Worm (Caenorhabditis elegans) whole organism, L2 larva: Measurements from ENCODE around the gene F54B3.1.
A peak's percentile ranks its signal among the peaks of the same experiment; 100 is the strongest.

Experiments used
- C34F6.9 ChIP-seq: fragments of 150-350 bp; optimal IDR thresholded peaks from 2 replicates; lab custom pipeline; 2014; ENCODE audit warnings: missing biosample characterization, missing genetic modification characterization
- F13H6.1 ChIP-seq: sonication (generic microtip); optimal IDR thresholded peaks from 2 replicates; lab custom pipeline; 2016; ENCODE audit warnings: missing genetic modification characterization, missing compliant biosample characterization
- R02D3.7 ChIP-seq: fragments of 150-350 bp; optimal IDR thresholded peaks from 2 replicates; lab custom pipeline; 2014; ENCODE audit warnings: missing biosample characterization, missing genetic modification characterization
- Y55F3AM.14 ChIP-seq: fragments of 200-800 bp; sonication (Bioruptor generic); optimal IDR thresholded peaks from 2 replicates; lab custom pipeline; 2018; ENCODE audit warnings: mild to moderate bottlenecking, missing genetic modification characterization, missing compliant biosample characterization
- ZK546.5 ChIP-seq: sonication (generic microtip); optimal IDR thresholded peaks from 2 replicates; lab custom pipeline; 2017; ENCODE audit warnings: missing biosample characterization, missing genetic modification characterization
- alr-1 ChIP-seq: fragments of 150-350 bp; optimal IDR thresholded peaks from 2 replicates; lab custom pipeline; 2014; ENCODE audit warnings: missing biosample characterization, missing genetic modification characterization
- blmp-1 ChIP-seq: sonication (generic microtip); optimal IDR thresholded peaks from 2 replicates; lab custom pipeline; 2017; ENCODE audit warnings: missing genetic modification characterization, mild to moderate bottlenecking, missing compliant biosample characterization, antibody characterized with exemption, moderate library complexity; ENCODE audit not compliant: insufficient read depth
- crh-2 ChIP-seq: sonication (generic microtip); optimal IDR thresholded peaks from 2 replicates; lab custom pipeline; 2017; ENCODE audit warnings: missing biosample characterization, missing genetic modification characterization
- dmd-4 ChIP-seq: sonication (generic microtip); optimal IDR thresholded peaks from 2 replicates; lab custom pipeline; 2017; ENCODE audit warnings: missing biosample characterization, missing genetic modification characterization
- egl-27 ChIP-seq: sonication (generic microtip); optimal IDR thresholded peaks from 3 replicates; lab custom pipeline; 2017; ENCODE audit warnings: missing biosample characterization, missing genetic modification reagents, missing genetic modification characterization
- elt-1 ChIP-seq: fragments of 150-350 bp; optimal IDR thresholded peaks from 2 replicates; lab custom pipeline; 2014; ENCODE audit warnings: missing biosample characterization, missing genetic modification characterization
- elt-3 ChIP-seq: sonication (generic microtip); optimal IDR thresholded peaks from 2 replicates; lab custom pipeline; 2017; ENCODE audit warnings: missing biosample characterization, missing genetic modification characterization
- fos-1 ChIP-seq: fragments of 150-350 bp; optimal IDR thresholded peaks from 2 replicates; lab custom pipeline; 2014; ENCODE audit warnings: missing biosample characterization, missing genetic modification characterization
- gmeb-1 ChIP-seq: fragments of 150-350 bp; optimal IDR thresholded peaks from 2 replicates; lab custom pipeline; 2014; ENCODE audit warnings: missing biosample characterization, missing genetic modification characterization
- lin-13 ChIP-seq: fragments of 150-350 bp; optimal IDR thresholded peaks from 2 replicates; lab custom pipeline; 2014; ENCODE audit warnings: missing biosample characterization, missing genetic modification reagents, missing genetic modification characterization
- lsy-2 ChIP-seq, 2 experiments: fragments of 150-350 bp in 1 of 2; sonication (generic microtip) in 1 of 2; optimal IDR thresholded peaks; 2 replicates each; lab custom pipeline; 2014 to 2017; ENCODE audit warnings: missing biosample characterization in 2 of 2, missing genetic modification characterization in 2 of 2
- mab-5 ChIP-seq: fragments of 150-350 bp; optimal IDR thresholded peaks from 2 replicates; lab custom pipeline; 2014; ENCODE audit warnings: missing biosample characterization, missing genetic modification characterization
- nhr-10 ChIP-seq: sonication (generic microtip); optimal IDR thresholded peaks from 2 replicates; lab custom pipeline; 2017; ENCODE audit warnings: missing biosample characterization, missing genetic modification characterization
- nhr-12 ChIP-seq: fragments of 150-350 bp; optimal IDR thresholded peaks from 2 replicates; lab custom pipeline; 2014; ENCODE audit warnings: missing biosample characterization, missing genetic modification characterization
- nhr-129 ChIP-seq: fragments of 150-350 bp; optimal IDR thresholded peaks from 2 replicates; lab custom pipeline; 2014; ENCODE audit warnings: missing biosample characterization, missing genetic modification characterization
- nhr-21 ChIP-seq: fragments of 150-350 bp; optimal IDR thresholded peaks from 2 replicates; lab custom pipeline; 2014; ENCODE audit warnings: missing biosample characterization, missing genetic modification characterization
- nhr-237 ChIP-seq: fragments of 150-350 bp; optimal IDR thresholded peaks from 2 replicates; lab custom pipeline; 2014; ENCODE audit warnings: missing biosample characterization, missing genetic modification characterization
- nhr-6 ChIP-seq: fragments of 150-350 bp; optimal IDR thresholded peaks from 2 replicates; lab custom pipeline; 2014; ENCODE audit warnings: missing biosample characterization, missing genetic modification characterization
- nhr-77 ChIP-seq: fragments of 150-350 bp; optimal IDR thresholded peaks from 2 replicates; lab custom pipeline; 2014; ENCODE audit warnings: missing biosample characterization, missing genetic modification characterization
- sem-4 ChIP-seq: fragments of 150-350 bp; optimal IDR thresholded peaks from 2 replicates; lab custom pipeline; 2014; ENCODE audit warnings: missing biosample characterization, missing genetic modification reagents, missing genetic modification characterization
- skn-1 ChIP-seq: sonication (generic microtip); optimal IDR thresholded peaks from 2 replicates; lab custom pipeline; 2017; ENCODE audit warnings: missing biosample characterization, missing genetic modification characterization
- sma-3 ChIP-seq: sonication (generic microtip); optimal IDR thresholded peaks from 2 replicates; lab custom pipeline; 2016; ENCODE audit warnings: missing genetic modification reagents, missing genetic modification characterization, missing compliant biosample characterization
- sma-9 ChIP-seq, 2 experiments: fragments of 150-350 bp in 1 of 2; sonication (generic microtip) in 1 of 2; optimal IDR thresholded peaks; 2 replicates each; lab custom pipeline; 2014 to 2016; ENCODE audit warnings: missing genetic modification characterization in 2 of 2, mild to moderate bottlenecking in 1 of 2, missing biosample characterization in 1 of 2, missing compliant biosample characterization in 1 of 2, missing genetic modification reagents in 1 of 2, moderate library complexity in 1 of 2
- snpc-4 ChIP-seq: fragments of 150-350 bp; optimal IDR thresholded peaks from 2 replicates; lab custom pipeline; 2014; ENCODE audit warnings: missing biosample characterization, missing genetic modification characterization
- unc-39 ChIP-seq: fragments of 150-350 bp; optimal IDR thresholded peaks from 2 replicates; lab custom pipeline; 2014; ENCODE audit warnings: missing biosample characterization, missing genetic modification characterization
- unc-55 ChIP-seq: fragments of 150-350 bp; sonication (generic microtip); optimal IDR thresholded peaks from 3 replicates; lab custom pipeline; 2014; ENCODE audit warnings: missing biosample characterization, missing genetic modification reagents, missing genetic modification characterization
- ztf-1 ChIP-seq: fragments of 200-800 bp; sonication (Bioruptor generic); conservative IDR thresholded peaks from 2 replicates; pipeline ENCODE4 v1.3.6; 2022; ENCODE audit warnings: missing genetic modification characterization, missing compliant biosample characterization
- ztf-4 ChIP-seq: fragments of 150-350 bp; optimal IDR thresholded peaks from 2 replicates; lab custom pipeline; 2014; ENCODE audit warnings: missing biosample characterization, missing genetic modification characterization

F54B3.1 gene

DNA sequence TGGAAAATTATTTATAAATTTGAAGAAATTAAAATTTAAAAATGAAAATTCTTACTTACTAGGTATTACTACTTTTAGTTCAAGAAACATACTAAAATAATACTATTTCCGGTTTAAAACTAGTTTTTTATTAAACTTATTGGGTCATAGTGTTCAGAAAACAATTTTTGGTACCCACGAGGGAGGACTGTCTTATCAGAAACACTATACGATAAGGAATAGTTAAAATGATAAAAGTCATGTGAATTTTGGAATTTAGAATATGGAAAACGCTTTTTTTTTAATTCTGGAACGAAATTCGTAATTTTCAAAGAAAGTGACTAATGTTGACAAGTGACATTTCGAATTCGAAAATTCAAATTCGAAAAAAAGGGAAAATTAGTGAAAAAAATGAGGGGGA, 30.6 kb downstream of the F54B3.1 start:
- TF ChIP-seq nhr-77 (no peak), fos-1 (tag; lab: Kevin White, UChicago) (peak; percentile 3), blmp-1 (no peak), Y55F3AM.14 (GFP tag; lab: Kevin White, UChicago) (no peak)

- TF ChIP-seq skn-1 (tag; lab: Kevin White, UChicago) (no peak), blmp-1 (no peak), unc-39 (no peak), nhr-12 (tag; lab: Kevin White, UChicago) (no peak), R02D3.7 (tag; lab: Kevin White, UChicago) (no peak), sma-3 (GFP tag; lab: Kevin White, UChicago) (no peak), nhr-237 (tag; lab: Kevin White, UChicago) (no peak), C34F6.9 (no peak), sem-4 (tag; lab: Kevin White, UChicago) (no peak), ZK546.5 (tag; lab: Kevin White, UChicago) (no peak), F13H6.1 (tag; lab: Kevin White, UChicago) (no peak), nhr-6 (no peak), dmd-4 (tag; lab: Kevin White, UChicago) (no peak), elt-3 (tag; lab: Kevin White, UChicago) (no peak)
Observed at ce11 chrII:10283145-10283544, 32.1 kb downstream of the F54B3.1 start.

DNA sequence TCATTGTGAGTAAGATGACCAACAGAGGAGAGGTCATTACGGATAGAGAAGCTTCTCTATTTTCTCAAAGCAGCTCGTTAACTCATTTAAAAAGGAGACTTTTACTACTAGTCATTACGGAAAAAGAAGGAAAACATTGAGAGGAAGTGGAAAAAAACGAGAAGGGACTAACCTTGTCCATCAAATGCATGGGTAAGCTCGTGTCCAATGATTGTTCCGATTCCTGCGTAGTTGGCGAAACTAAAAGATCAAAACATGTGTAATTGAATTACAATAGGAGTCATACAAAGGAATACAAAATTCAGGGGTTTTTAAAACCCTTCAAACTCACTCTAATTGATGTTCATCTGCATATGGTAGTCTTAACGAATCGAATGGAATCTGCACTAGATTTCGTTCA, 33.9 kb downstream of the F54B3.1 start:
- TF ChIP-seq skn-1 (tag; lab: Kevin White, UChicago), result no peak
- TF ChIP-seq ztf-1 (GFP tag; lab: Robert Waterston, UW), result no peak
- no peak for TF ChIP-seq nhr-10
- TF ChIP-seq lsy-2 (tag; optimal IDR thresholded peaks at IDR 0.05; lab: Kevin White, UChicago), result peak in 1 of 2 experiments; percentile 3
- TF ChIP-seq alr-1, result no peak

DNA sequence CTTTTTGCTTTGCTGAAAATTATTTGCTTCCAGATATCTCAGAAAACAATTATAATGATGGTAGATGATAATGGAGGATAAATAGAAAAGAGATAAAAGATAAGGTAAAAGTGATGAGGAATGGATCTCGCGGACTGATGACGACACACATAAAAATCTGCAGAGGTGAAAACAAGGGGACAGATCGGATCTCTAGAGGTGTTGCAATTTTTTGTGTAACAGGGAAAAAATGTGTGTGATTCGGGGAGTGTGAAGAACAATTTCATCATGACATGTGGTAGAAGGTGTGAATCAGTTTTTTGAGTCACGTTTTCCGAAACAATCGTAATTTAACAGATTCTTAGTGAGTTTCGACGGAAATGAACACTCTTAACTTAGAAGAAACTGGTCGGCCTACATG, 37.9 kb downstream of the F54B3.1 start:
- TF ChIP-seq fos-1 (tag; lab: Kevin White, UChicago), result peak; percentile 22
- TF ChIP-seq ZK546.5 (tag; lab: Kevin White, UChicago), result no peak
- TF ChIP-seq lin-13 (GFP tag; lab: Kevin White, UChicago), result no peak
- TF ChIP-seq nhr-21 (tag; lab: Kevin White, UChicago), result peak; percentile 16
- no peak for TF ChIP-seq snpc-4 (tag; lab: Kevin White, UChicago)
- no peak for TF ChIP-seq C34F6.9
- TF ChIP-seq nhr-12 (tag; lab: Kevin White, UChicago), result no peak
- no peak for TF ChIP-seq nhr-77
- peak in 1 of 2 experiments; percentile 32 for TF ChIP-seq lsy-2 (tag; optimal IDR thresholded peaks at IDR 0.05; lab: Kevin White, UChicago)
- TF ChIP-seq elt-1 (tag; lab: Kevin White, UChicago), result no peak
- no peak for TF ChIP-seq R02D3.7 (tag; lab: Kevin White, UChicago)
- TF ChIP-seq F13H6.1 (tag; lab: Kevin White, UChicago), result peak; percentile 16
- peak; percentile 79 for TF ChIP-seq nhr-129 (tag; lab: Kevin White, UChicago)
- TF ChIP-seq skn-1 (tag; lab: Kevin White, UChicago), result no peak

DNA sequence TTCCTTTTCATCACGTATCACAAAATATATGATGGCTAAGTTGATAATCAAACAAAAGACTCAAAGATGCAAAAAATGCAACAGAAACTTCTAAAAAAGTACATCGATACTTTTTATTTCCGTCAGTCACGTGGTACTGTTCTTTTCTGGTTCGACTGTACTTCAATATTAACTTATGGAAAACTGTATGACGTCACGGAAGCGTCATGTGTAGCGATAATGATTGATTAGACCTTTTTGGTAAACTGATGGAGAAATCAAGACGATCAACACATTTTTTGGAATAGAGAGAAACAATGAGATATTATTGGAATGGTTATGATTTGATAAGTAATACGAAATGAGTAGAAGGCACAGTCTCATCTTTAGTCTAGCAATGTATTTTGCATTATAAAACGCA, 43.2 kb downstream of the F54B3.1 start:
- TF ChIP-seq nhr-237 (tag; lab: Kevin White, UChicago), result no peak
- TF ChIP-seq fos-1 (tag; lab: Kevin White, UChicago), result peak; percentile 27
- no peak for TF ChIP-seq alr-1
- TF ChIP-seq sma-3 (GFP tag; lab: Kevin White, UChicago), result peak; percentile 83
- TF ChIP-seq nhr-21 (tag; lab: Kevin White, UChicago), result peak; percentile 67
- TF ChIP-seq egl-27, result peak; percentile 20
- no peak for TF ChIP-seq nhr-129 (tag; lab: Kevin White, UChicago)
- TF ChIP-seq unc-39, result no peak
- TF ChIP-seq blmp-1, result peak; percentile 73
- TF ChIP-seq sma-9 (GFP tag; optimal IDR thresholded peaks at IDR 0.05; lab: Kevin White, UChicago), result peak; percentile 88
- TF ChIP-seq sma-9 (tag; optimal IDR thresholded peaks at IDR 0.05; lab: Kevin White, UChicago), result no peak

DNA sequence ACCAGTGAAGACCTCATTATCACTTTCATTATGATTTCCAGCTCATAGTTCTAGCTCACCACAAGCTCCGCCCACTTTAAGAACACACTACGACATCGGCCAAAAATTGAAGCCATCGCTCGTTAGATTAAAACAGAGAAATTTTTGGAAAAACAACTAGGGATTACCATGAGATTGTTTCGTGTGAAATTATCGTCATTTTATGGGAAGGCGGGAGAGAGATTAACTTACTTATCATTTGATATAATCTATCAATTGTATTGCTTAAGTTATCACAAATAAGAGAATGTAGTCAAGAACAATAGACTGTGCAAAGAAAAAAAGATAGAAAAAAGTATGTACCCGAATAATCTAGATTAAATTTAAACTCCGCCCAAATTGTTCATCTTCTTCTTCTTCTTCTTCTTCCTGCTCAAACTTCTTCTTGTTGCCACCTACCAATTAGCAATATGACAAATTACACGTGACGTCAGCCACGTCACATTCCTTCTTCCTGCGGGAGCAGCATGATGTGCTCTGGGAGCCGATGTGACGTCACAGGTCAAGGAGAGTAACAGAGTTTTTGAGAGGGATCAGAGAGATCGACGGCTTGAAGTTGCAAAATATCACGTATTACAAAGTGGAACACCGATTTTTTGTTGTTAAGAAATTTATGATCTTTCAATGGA, 49.1 kb downstream of the F54B3.1 start, which contains the start of gene nep-26:
Gene nep-26 (minus strand): TSS at position 51 of the 668 bp plus-strand sequence.
- TF ChIP-seq C34F6.9 (peak; percentile 68), lsy-2 (tag; optimal IDR thresholded peaks at IDR 0.05; lab: Kevin White, UChicago) (peak in 1 of 2 experiments; percentile 66), unc-55 (GFP tag; lab: Kevin White, UChicago) (no peak), nhr-12 (tag; lab: Kevin White, UChicago) (no peak), ztf-4 (peak; percentile 83), gmeb-1 (tag; lab: Kevin White, UChicago) (no peak), mab-5 (tag; lab: Kevin White, UChicago) (peak; percentile 62), R02D3.7 (tag; lab: Kevin White, UChicago) (no peak), F13H6.1 (tag; lab: Kevin White, UChicago) (peak; percentile 70), snpc-4 (tag; lab: Kevin White, UChicago) (no peak), lin-13 (GFP tag; lab: Kevin White, UChicago) (peak; percentile 24), sma-3 (GFP tag; lab: Kevin White, UChicago) (no peak), dmd-4 (tag; lab: Kevin White, UChicago) (no peak), crh-2 (tag; lab: Kevin White, UChicago) (peak; percentile 93), sem-4 (tag; lab: Kevin White, UChicago) (peak; percentile 14), sma-9 (GFP tag; optimal IDR thresholded peaks at IDR 0.05; lab: Kevin White, UChicago) (peak; percentile 70), sma-9 (tag; optimal IDR thresholded peaks at IDR 0.05; lab: Kevin White, UChicago) (no peak), nhr-129 (tag; lab: Kevin White, UChicago) (peak; percentile 70)
